Fruit fly (Drosophila melanogaster) whole organism, embryonic: ENCODE measurements around the gene CG10761.

Experiments used
- CG12219 ChIP-seq: fragments of 200-800 bp; sonication (Bioruptor generic); optimal IDR thresholded peaks from 3 replicates; lab custom pipeline; 2018; ENCODE audit warnings: missing biosample characterization, mild to moderate bottlenecking, missing genetic modification characterization
- Gug ChIP-seq: fragments of 200-800 bp; sonication (Bioruptor generic); IDR thresholded peaks from 4 replicates; pipeline ENCODE4 v1.3.6; 2022; ENCODE audit warnings: missing biosample characterization, missing genetic modification characterization
- chm ChIP-seq: fragments of 200-800 bp; sonication (Bioruptor generic); IDR thresholded peaks from 2 replicates; pipeline ENCODE4 v1.3.6; 2022; ENCODE audit warnings: missing biosample characterization, missing genetic modification characterization

dm6 chrX:8178989-8179388 is 16.4 kb upstream of the CG10761 start:
- TF ChIP-seq chm (GFP tag; lab: Robert Waterston, UW) (no peak), CG12219 (no peak), Gug (no peak)
